Worm (Caenorhabditis elegans) whole organism, young adult: ENCODE results near the gene comt-5.
A peak's percentile ranks its signal among the peaks of the same experiment; 100 is the strongest.

ENCODE experiments used
- B0035.1 ChIP-seq: sonication (generic microtip); optimal IDR thresholded peaks from 2 replicates; lab custom pipeline; 2016; ENCODE audit warnings: missing genetic modification characterization, mild to moderate bottlenecking, missing compliant biosample characterization, missing genotype, missing genetic modification reagents
- B0336.3 ChIP-seq: fragments of 200-800 bp; sonication (Bioruptor generic); IDR thresholded peaks from 2 replicates; pipeline ENCODE4 v1.3.6; 2022; ENCODE audit warnings: missing genetic modification characterization, missing compliant biosample characterization
- C06A6.2 ChIP-seq: fragments of 200-800 bp; sonication (Bioruptor generic); conservative IDR thresholded peaks from 2 replicates; pipeline ENCODE4 v1.3.6; 2022; ENCODE audit warnings: missing genetic modification characterization, missing compliant biosample characterization
- C17E4.6 ChIP-seq: fragments of 200-800 bp; sonication (Bioruptor generic); IDR thresholded peaks from 2 replicates; pipeline ENCODE4 v1.3.6; 2022; ENCODE audit warnings: missing genetic modification reagents, missing genetic modification characterization, missing compliant biosample characterization
- F22D6.2 ChIP-seq: sonication (generic microtip); optimal IDR thresholded peaks from 2 replicates; lab custom pipeline; 2016; ENCODE audit warnings: mild to moderate bottlenecking, missing genetic modification characterization, missing compliant biosample characterization
- F33H1.4 ChIP-seq: fragments of 200-800 bp; sonication (Bioruptor generic); IDR thresholded peaks from 2 replicates; pipeline ENCODE4 v1.3.6; 2022; ENCODE audit warnings: missing genetic modification reagents, missing genetic modification characterization, missing compliant biosample characterization
- F39B2.1 ChIP-seq: fragments of 200-800 bp; sonication (Bioruptor generic); IDR thresholded peaks from 2 replicates; pipeline ENCODE4 v1.3.6; 2022; ENCODE audit warnings: missing genetic modification reagents, missing genetic modification characterization, missing compliant biosample characterization
- F52B5.7 ChIP-seq: sonication (generic microtip); optimal IDR thresholded peaks from 2 replicates; lab custom pipeline; 2016; ENCODE audit warnings: mild to moderate bottlenecking, missing genetic modification characterization, missing compliant biosample characterization
- K11D2.4 ChIP-seq: fragments of 200-800 bp; sonication (Bioruptor generic); IDR thresholded peaks from 2 replicates; pipeline ENCODE4 v1.3.6; 2022; ENCODE audit warnings: missing genetic modification reagents, missing genetic modification characterization, missing compliant biosample characterization
- T07F8.4 ChIP-seq: sonication (generic microtip); optimal IDR thresholded peaks from 2 replicates; lab custom pipeline; 2016; ENCODE audit warnings: mild to moderate bottlenecking, missing genetic modification characterization, moderate library complexity, missing compliant biosample characterization
- Y53F4B.3 ChIP-seq: fragments of 200-800 bp; sonication (Bioruptor generic); IDR thresholded peaks from 2 replicates; pipeline ENCODE4 v1.3.6; 2022; ENCODE audit warnings: missing genetic modification reagents, missing genetic modification characterization, missing compliant biosample characterization
- ZK185.1 ChIP-seq: sonication (generic microtip); optimal IDR thresholded peaks from 2 replicates; lab custom pipeline; 2016; ENCODE audit warnings: mild to moderate bottlenecking, missing genetic modification characterization, missing compliant biosample characterization; ENCODE audit not compliant: poor library complexity, severe bottlenecking
- akir-1 ChIP-seq: fragments of 200-800 bp; sonication (Bioruptor generic); optimal IDR thresholded peaks from 2 replicates; lab custom pipeline; 2018; ENCODE audit warnings: mild to moderate bottlenecking, missing genetic modification characterization, moderate library complexity, missing compliant biosample characterization
- bed-2 ChIP-seq: fragments of 200-800 bp; sonication (Bioruptor generic); IDR thresholded peaks from 2 replicates; pipeline ENCODE4 v1.3.6; 2022; ENCODE audit warnings: missing genetic modification reagents, missing genetic modification characterization, missing compliant biosample characterization
- ccch-3 ChIP-seq: fragments of 200-800 bp; sonication (Bioruptor generic); optimal IDR thresholded peaks from 2 replicates; lab custom pipeline; 2018; ENCODE audit warnings: mild to moderate bottlenecking, missing genetic modification characterization, missing compliant biosample characterization
- cebp-1 ChIP-seq, 2 experiments: fragments of 200-800 bp in 1 of 2; sonication (Bioruptor generic) in 1 of 2; sonication (generic microtip) in 1 of 2; IDR thresholded peaks in 1 of 2; optimal IDR thresholded peaks in 1 of 2; 2 replicates each; pipeline versions ENCODE4 v1.3.6 to Lab custom; 2017 to 2022; ENCODE audit warnings: missing compliant biosample characterization in 2 of 2, missing genetic modification characterization in 2 of 2, mild to moderate bottlenecking in 1 of 2, missing genetic modification reagents in 1 of 2, moderate library complexity in 1 of 2
- cebp-2 ChIP-seq: fragments of 200-800 bp; sonication (Bioruptor generic); IDR thresholded peaks from 2 replicates; pipeline ENCODE4 v1.3.6; 2022; ENCODE audit warnings: missing genetic modification characterization, missing compliant biosample characterization
- ceh-100 ChIP-seq: fragments of 200-800 bp; sonication (Bioruptor generic); IDR thresholded peaks from 2 replicates; pipeline ENCODE4 v1.3.6; 2022; ENCODE audit warnings: missing genetic modification reagents, missing genetic modification characterization, missing compliant biosample characterization
- ceh-79 ChIP-seq: sonication (generic microtip); optimal IDR thresholded peaks from 2 replicates; lab custom pipeline; 2017; ENCODE audit warnings: mild to moderate bottlenecking, missing genetic modification characterization, missing compliant biosample characterization
- die-1 ChIP-seq: sonication (generic microtip); optimal IDR thresholded peaks from 2 replicates; lab custom pipeline; 2016; ENCODE audit warnings: missing genotype, mild to moderate bottlenecking, missing genetic modification characterization, missing compliant biosample characterization
- dox-1 ChIP-seq: fragments of 200-800 bp; sonication (Bioruptor generic); IDR thresholded peaks from 2 replicates; pipeline ENCODE4 v1.3.6; 2022; ENCODE audit warnings: missing genetic modification reagents, missing genetic modification characterization, missing compliant biosample characterization
- egl-18 ChIP-seq: fragments of 200-800 bp; sonication (Bioruptor generic); IDR thresholded peaks from 2 replicates; pipeline ENCODE4 v1.3.6; 2022; ENCODE audit warnings: missing genetic modification reagents, missing genetic modification characterization, missing compliant biosample characterization
- egrh-3 ChIP-seq: fragments of 200-800 bp; sonication (Bioruptor generic); IDR thresholded peaks from 2 replicates; pipeline ENCODE4 v1.3.6; 2022; ENCODE audit warnings: missing genetic modification reagents, missing genetic modification characterization, missing compliant biosample characterization
- ekl-4 ChIP-seq: fragments of 200-800 bp; sonication (Bioruptor generic); IDR thresholded peaks from 2 replicates; pipeline ENCODE4 v1.3.6; 2022; ENCODE audit warnings: missing genetic modification reagents, missing genetic modification characterization, missing compliant biosample characterization
- hmg-20 ChIP-seq: fragments of 200-800 bp; sonication (Bioruptor generic); IDR thresholded peaks from 2 replicates; pipeline ENCODE4 v1.3.6; 2022; ENCODE audit warnings: missing genetic modification reagents, missing genetic modification characterization, missing compliant biosample characterization
- hsf-1 ChIP-seq: fragments of 200-800 bp; sonication (Bioruptor generic); IDR thresholded peaks from 2 replicates; pipeline ENCODE4 v1.3.6; 2022; ENCODE audit warnings: missing genetic modification reagents, missing genetic modification characterization, missing compliant biosample characterization
- lin-35 ChIP-seq, 3 experiments: fragments of 150-350 bp in 2 of 3; sonication (generic microtip) in 1 of 3; optimal IDR thresholded peaks; 2 replicates each; lab custom pipeline; 2014 to 2018; ENCODE audit warnings: missing biosample characterization in 3 of 3, missing genetic modification characterization in 3 of 3, missing genetic modification reagents in 3 of 3
- lin-54 ChIP-seq: fragments of 200-800 bp; sonication (Bioruptor generic); optimal IDR thresholded peaks from 2 replicates; lab custom pipeline; 2018; ENCODE audit warnings: mild to moderate bottlenecking, missing genetic modification characterization, missing compliant biosample characterization
- madf-10 ChIP-seq: sonication (generic microtip); optimal IDR thresholded peaks from 2 replicates; lab custom pipeline; 2016; ENCODE audit warnings: mild to moderate bottlenecking, missing genetic modification characterization, missing compliant biosample characterization
- mcd-1 ChIP-seq: fragments of 200-800 bp; sonication (Bioruptor generic); IDR thresholded peaks from 2 replicates; pipeline ENCODE4 v1.3.6; 2022; ENCODE audit warnings: missing genetic modification reagents, missing genetic modification characterization, missing compliant biosample characterization
- mel-28 ChIP-seq: sonication (generic microtip); optimal IDR thresholded peaks from 2 replicates; lab custom pipeline; 2016; ENCODE audit warnings: borderline replicate concordance, mild to moderate bottlenecking, missing genetic modification characterization, missing compliant biosample characterization
- mes-4 ChIP-seq: sonication (generic microtip); optimal IDR thresholded peaks from 2 replicates; lab custom pipeline; 2016; ENCODE audit warnings: missing genotype, missing genetic modification characterization, missing compliant biosample characterization
- mxl-1 ChIP-seq: sonication (generic microtip); optimal IDR thresholded peaks from 2 replicates; lab custom pipeline; 2016; ENCODE audit warnings: missing genetic modification characterization, missing compliant biosample characterization
- nfyb-1 ChIP-seq: fragments of 200-800 bp; sonication (Bioruptor generic); IDR thresholded peaks from 2 replicates; pipeline ENCODE4 v1.3.6; 2022; ENCODE audit warnings: missing genetic modification reagents, missing genetic modification characterization, missing compliant biosample characterization
- nhr-27 ChIP-seq: fragments of 200-800 bp; sonication (Bioruptor generic); optimal IDR thresholded peaks from 2 replicates; lab custom pipeline; 2018; ENCODE audit warnings: mild to moderate bottlenecking, missing genetic modification characterization, moderate library complexity, missing compliant biosample characterization
- rcor-1 ChIP-seq: fragments of 200-800 bp; sonication (Bioruptor generic); IDR thresholded peaks from 2 replicates; pipeline ENCODE4 v1.3.6; 2022; ENCODE audit warnings: missing genetic modification reagents, missing genetic modification characterization, missing compliant biosample characterization
- repo-1 ChIP-seq: sonication (generic microtip); optimal IDR thresholded peaks from 2 replicates; lab custom pipeline; 2017; ENCODE audit warnings: mild to moderate bottlenecking, missing genetic modification characterization, missing compliant biosample characterization
- rpc-1 ChIP-seq, 2 experiments: fragments of 150-350 bp in 1 of 2; sonication (generic microtip) in 1 of 2; optimal IDR thresholded peaks; 2 replicates each; lab custom pipeline; 2014 to 2018; ENCODE audit warnings: missing biosample characterization in 1 of 2, missing genetic modification characterization in 1 of 2, missing genetic modification reagents in 1 of 2, missing genotype in 1 of 2
- sdz-38 ChIP-seq: sonication (generic microtip); optimal IDR thresholded peaks from 2 replicates; lab custom pipeline; 2016; ENCODE audit warnings: missing genotype, missing genetic modification characterization, missing compliant biosample characterization
- unc-62 ChIP-seq: fragments of 150-350 bp; optimal IDR thresholded peaks from 2 replicates; lab custom pipeline; 2014; ENCODE audit warnings: missing biosample characterization, missing genetic modification reagents, missing genetic modification characterization
- zim-3 ChIP-seq: sonication (generic microtip); optimal IDR thresholded peaks from 2 replicates; lab custom pipeline; 2017; ENCODE audit warnings: mild to moderate bottlenecking, missing genetic modification characterization, moderate library complexity, missing compliant biosample characterization
- ztf-22 ChIP-seq: fragments of 200-800 bp; sonication (Bioruptor generic); optimal IDR thresholded peaks from 2 replicates; lab custom pipeline; 2018; ENCODE audit warnings: mild to moderate bottlenecking, missing genetic modification characterization, moderate library complexity, missing compliant biosample characterization
- ztf-25 ChIP-seq: fragments of 200-800 bp; sonication (Bioruptor generic); IDR thresholded peaks from 2 replicates; pipeline ENCODE4 v1.3.6; 2022; ENCODE audit warnings: missing genetic modification reagents, missing genetic modification characterization, missing compliant biosample characterization

The comt-5 gene

DNA sequence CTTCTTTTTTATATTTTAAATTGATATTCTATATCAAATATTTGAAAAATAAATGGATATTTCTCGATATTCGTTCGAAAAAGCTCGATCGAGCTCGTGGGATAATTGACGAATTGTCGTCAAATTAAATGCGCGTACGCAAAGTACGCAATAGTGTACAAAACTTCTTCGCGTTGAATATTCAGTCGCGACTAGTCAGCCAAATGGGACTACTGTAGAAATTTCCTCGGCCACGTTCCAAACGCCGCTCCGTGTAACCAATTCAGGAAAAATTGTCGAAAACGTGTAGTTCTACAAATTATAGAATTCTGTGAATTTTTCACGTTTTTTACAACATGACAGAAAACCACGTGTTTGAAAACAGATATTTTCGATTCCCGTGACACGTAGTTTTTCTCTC, 45.0 kb downstream of the comt-5 start (continued):
- TF ChIP-seq ccch-3 (no peak), mxl-1 (no peak), ZK185.1 (no peak), ztf-22 (no peak), rpc-1 (optimal IDR thresholded peaks at IDR 0.05; lab: Kevin White, UChicago) (no peak), rpc-1 (tag; optimal IDR thresholded peaks at IDR 0.05; lab: Kevin White, UChicago) (no peak), F52B5.7 (tag; lab: Kevin White, UChicago) (no peak), Y53F4B.3 (GFP tag; lab: Robert Waterston, UW) (peak; percentile 41; the same call in 1 of the 2 replicates), ztf-25 (GFP tag; lab: Robert Waterston, UW) (peak; percentile 85; the same call in 1 of the 2 replicates), F22D6.2 (tag; lab: Kevin White, UChicago) (no peak), cebp-2 (GFP tag; lab: Robert Waterston, UW) (no peak), cebp-1 (GFP tag; IDR thresholded peaks at IDR 0.05; lab: Robert Waterston, UW) (peak; percentile 44; the same call in 1 of the 2 replicates), cebp-1 (tag; optimal IDR thresholded peaks at IDR 0.05; lab: Kevin White, UChicago) (peak; percentile 35), mel-28 (tag; lab: Kevin White, UChicago) (no peak), unc-62 (no peak), lin-35 (GFP tag; optimal IDR thresholded peaks at IDR 0.05; lab: Kevin White, UChicago) (peak in 1 of 3 experiments; percentile 79), ekl-4 (peak; percentile 53; the same call in 1 of the 2 replicates), bed-2 (GFP tag; lab: Robert Waterston, UW) (0 out of 2 replicates have a peak, but pooled peaks have one; percentile 27), sdz-38 (tag; lab: Kevin White, UChicago) (no peak), lin-54 (peak; percentile 76), hmg-20 (GFP tag; lab: Robert Waterston, UW) (no peak), akir-1 (GFP tag; lab: Kevin White, UChicago) (no peak), rcor-1 (GFP tag; lab: Robert Waterston, UW) (peak; percentile 87), nfyb-1 (peak; percentile 67; the same call in 1 of the 2 replicates), egl-18 (no peak), T07F8.4 (tag; lab: Kevin White, UChicago) (no peak), ceh-100 (GFP tag; lab: Robert Waterston, UW) (peak; percentile 56; the same call in 1 of the 2 replicates), nhr-27 (tag; lab: Kevin White, UChicago) (no peak), die-1 (tag; lab: Kevin White, UChicago) (no peak), madf-10 (tag; lab: Kevin White, UChicago) (peak; percentile 57), hsf-1 (no peak), mcd-1 (peak; percentile 86), repo-1 (tag; lab: Kevin White, UChicago) (no peak), B0035.1 (tag; lab: Kevin White, UChicago) (no peak)
- TF ChIP-seq, all 124 proteins: peak for 53

DNA sequence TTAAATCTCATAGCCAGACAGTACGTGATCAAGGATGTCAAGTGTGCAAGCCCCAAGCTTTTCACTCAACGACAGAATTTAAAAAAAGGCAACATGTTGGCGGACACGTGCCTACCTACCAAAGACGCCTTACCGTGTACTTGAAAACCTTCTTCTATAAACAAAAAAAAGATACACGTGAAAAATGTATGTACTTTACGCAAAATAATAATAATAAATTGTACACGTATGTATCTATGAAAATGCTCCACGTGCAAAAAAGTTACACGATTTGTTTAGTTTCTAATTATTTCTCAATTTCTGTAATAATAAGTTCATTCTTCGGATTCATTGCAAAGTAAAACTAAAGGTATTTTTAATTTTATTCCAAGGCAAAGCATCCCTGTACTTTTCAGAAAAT, 48.8 kb downstream of the comt-5 start, which contains the start of gene cysl-4:
cysl-4 (plus strand) TSS at position 301 of the 400 bp plus-strand sequence.
- TF ChIP-seq dox-1 (GFP tag; lab: Robert Waterston, UW) = no peak
- TF ChIP-seq K11D2.4 (GFP tag; lab: Robert Waterston, UW) = no peak
- no peak for TF ChIP-seq egrh-3 (GFP tag; lab: Robert Waterston, UW)
- TF ChIP-seq repo-1 (tag; lab: Kevin White, UChicago) = no peak
- no peak for TF ChIP-seq mes-4 (tag; lab: Kevin White, UChicago)
- TF ChIP-seq C06A6.2 (GFP tag; lab: Robert Waterston, UW) = no peak
- no peak for TF ChIP-seq C17E4.6
- no peak for TF ChIP-seq F39B2.1 (GFP tag; lab: Robert Waterston, UW)
- TF ChIP-seq ceh-79 = no peak
- TF ChIP-seq B0336.3 (GFP tag; lab: Robert Waterston, UW) = no peak
- TF ChIP-seq F33H1.4 (GFP tag; lab: Robert Waterston, UW) = no peak
- no peak for TF ChIP-seq zim-3 (tag; lab: Kevin White, UChicago)
